Worm (Caenorhabditis elegans): ENCODE data around the gene Y82E9BR.18.
A peak's percentile ranks its signal among the peaks of the same experiment; 100 is the strongest.

Gene Y82E9BR.18

ce11 chrIII:1424305-1424704, 59.0 kb downstream of the Y82E9BR.18 start (continued):
- TF ChIP-seq sox-4 (tag; optimal IDR thresholded peaks at IDR 0.05) (peak; percentile 81), lim-6 (tag; optimal IDR thresholded peaks at IDR 0.05) (peak; percentile 20), ref-2 (tag; optimal IDR thresholded peaks at IDR 0.05) (peak; percentile 50), unc-86 (tag; optimal IDR thresholded peaks at IDR 0.05) (peak; percentile 38), fkh-6 (tag; optimal IDR thresholded peaks at IDR 0.05) (peak; percentile 73), rnt-1 (tag; optimal IDR thresholded peaks at IDR 0.05) (peak; percentile 47), pqm-1 (tag; optimal IDR thresholded peaks at IDR 0.05) (peak; percentile 47), fax-1 (tag; optimal IDR thresholded peaks at IDR 0.05) (peak; percentile 17), elt-4 (tag; optimal IDR thresholded peaks at IDR 0.05) (no peak), ceh-45 (GFP tag; IDR thresholded peaks at IDR 0.05) (peak; percentile 72; the same call in 1 of the 2 replicates), hlh-15 (tag; optimal IDR thresholded peaks at IDR 0.05) (peak; percentile 62), ttx-3 (tag; optimal IDR thresholded peaks at IDR 0.05) (peak; percentile 55), ets-4 (tag; optimal IDR thresholded peaks at IDR 0.05) (no peak), ceh-24 (tag; optimal IDR thresholded peaks at IDR 0.05) (peak; percentile 66), pag-3 (tag; optimal IDR thresholded peaks at IDR 0.05; ENCODE audit: borderline replicate concordance) (peak; percentile 34), eyg-1 (tag; optimal IDR thresholded peaks at IDR 0.05) (no peak), T23F11.4 (GFP tag; optimal IDR thresholded peaks at IDR 0.05) (peak; percentile 9), unc-42 (tag; optimal IDR thresholded peaks at IDR 0.05) (peak; percentile 37), pha-2 (tag; optimal IDR thresholded peaks at IDR 0.05) (peak; percentile 41), gmeb-2 (tag; optimal IDR thresholded peaks at IDR 0.05) (peak; percentile 64), hlh-8 (tag; optimal IDR thresholded peaks at IDR 0.05) (no peak), ceh-9 (tag; optimal IDR thresholded peaks at IDR 0.05) (peak; percentile 38), ahr-1 (tag; optimal IDR thresholded peaks at IDR 0.05) (peak; percentile 45), nfya-1 (tag; optimal IDR thresholded peaks at IDR 0.05) (peak; percentile 60), F13H6.1 (tag; optimal IDR thresholded peaks at IDR 0.05) (peak; percentile 29), ztf-16 (tag; optimal IDR thresholded peaks at IDR 0.05) (peak; percentile 47), nhr-11 (tag; optimal IDR thresholded peaks at IDR 0.05) (no peak), C08G9.2 (tag; optimal IDR thresholded peaks at IDR 0.05) (peak; percentile 65), ceh-19 (GFP tag; optimal IDR thresholded peaks at IDR 0.05) (peak; percentile 54), ceh-22 (tag; optimal IDR thresholded peaks at IDR 0.05) (no peak), odd-2 (tag; optimal IDR thresholded peaks at IDR 0.05) (no peak), K09A11.1 (tag; optimal IDR thresholded peaks at IDR 0.05; ENCODE audit: insufficient read depth) (no peak), sdc-2 (tag; optimal IDR thresholded peaks at IDR 0.05) (peak; percentile 55), zip-5 (tag; optimal IDR thresholded peaks at IDR 0.05) (no peak), tbx-2 (tag; optimal IDR thresholded peaks at IDR 0.05) (peak; percentile 70), Y22D7AL.16 (tag; optimal IDR thresholded peaks at IDR 0.05) (peak; percentile 71), fkh-10 (GFP tag; optimal IDR thresholded peaks at IDR 0.05) (no peak), ceh-2 (tag; optimal IDR thresholded peaks at IDR 0.05) (peak; percentile 10), hlh-30 (tag; optimal IDR thresholded peaks at IDR 0.05; ENCODE audit: insufficient read depth) (no peak), unc-55 (GFP tag; optimal IDR thresholded peaks at IDR 0.05) (no peak), che-1 (tag; optimal IDR thresholded peaks at IDR 0.05) (peak; percentile 76), pros-1 (tag; optimal IDR thresholded peaks at IDR 0.05) (no peak), madf-2 (tag; optimal IDR thresholded peaks at IDR 0.05) (peak; percentile 76), hlh-6 (tag; optimal IDR thresholded peaks at IDR 0.05) (peak; percentile 69), dve-1 (tag; optimal IDR thresholded peaks at IDR 0.05) (peak; percentile 40)

ce11 chrIII:1421436-1421835, 61.9 kb downstream of the Y82E9BR.18 start:
- no peak for TF ChIP-seq hlh-30 (tag; optimal IDR thresholded peaks at IDR 0.05; ENCODE audit: insufficient read depth)
- no peak for TF ChIP-seq elt-4 (tag; optimal IDR thresholded peaks at IDR 0.05)
- TF ChIP-seq ceh-19 (GFP tag; optimal IDR thresholded peaks at IDR 0.05), result no peak
- no peak for TF ChIP-seq ref-2 (tag; optimal IDR thresholded peaks at IDR 0.05)

Measured in whole organism, late embryonic.